Worm (Caenorhabditis elegans) whole organism, early embryonic: ENCODE measurements around the gene nhr-159.

Experiments used
- ama-1 ChIP-seq: fragments of 150-350 bp; optimal IDR thresholded peaks from 2 replicates; lab custom pipeline; 2014
- ceh-13 ChIP-seq: fragments of 200-800 bp; sonication (Bioruptor generic); optimal IDR thresholded peaks from 2 replicates; lab custom pipeline; 2018; ENCODE audit warnings: mild to moderate bottlenecking, missing genetic modification characterization, missing compliant biosample characterization
- tbx-11 ChIP-seq: fragments of 200-800 bp; sonication (Bioruptor generic); IDR thresholded peaks from 2 replicates; pipeline ENCODE4 v1.3.6; 2022; ENCODE audit warnings: missing genetic modification characterization, missing compliant biosample characterization

- no peak for TF ChIP-seq ceh-13 (GFP tag; lab: Kevin White, UChicago)
- TF ChIP-seq ama-1 (lab: Kevin White, UChicago), result no peak
- TF ChIP-seq tbx-11 (GFP tag; lab: Robert Waterston, UW), result no peak
These were observed 22.2 kb downstream of the nhr-159 start for ce11 chrV:3855916-3856315.
